Worm (Caenorhabditis elegans): ENCODE results near the gene fbxa-106.

- TF ChIP-seq lin-13 (tag; optimal IDR thresholded peaks at IDR 0.05), result no peak
- no peak for TF ChIP-seq sem-2 (GFP tag; optimal IDR thresholded peaks at IDR 0.05)
- no peak for TF ChIP-seq snpc-4 (tag; optimal IDR thresholded peaks at IDR 0.05)
- TF ChIP-seq unc-39 (tag; optimal IDR thresholded peaks at IDR 0.05), result no peak
- TF ChIP-seq lin-32 (GFP tag; optimal IDR thresholded peaks at IDR 0.05), result no peak
- TF ChIP-seq cnd-1 (tag; optimal IDR thresholded peaks at IDR 0.05), result no peak
- no peak for TF ChIP-seq drap-1 (GFP tag; optimal IDR thresholded peaks at IDR 0.05)
- no peak for TF ChIP-seq M03D4.4 (tag; optimal IDR thresholded peaks at IDR 0.05)
- no peak for TF ChIP-seq ztf-11 (tag; optimal IDR thresholded peaks at IDR 0.05)
- no peak for TF ChIP-seq elt-3 (tag; optimal IDR thresholded peaks at IDR 0.05)
These were observed 24.4 kb upstream of the fbxa-106 start for ce11 chrV:18109449-18109848.
